Worm (Caenorhabditis elegans): ENCODE data around the gene msra-1.

The msra-1 gene

ce11 chrII:7325063-7325480 lies 38.8 kb downstream of the msra-1 start:
- TF ChIP-seq cog-1 (tag; optimal IDR thresholded peaks at IDR 0.05) = no peak
- TF ChIP-seq T22C8.4 (GFP tag; IDR thresholded peaks at IDR 0.05) = no peak
- no peak for TF ChIP-seq ref-1 (GFP tag; conservative IDR thresholded peaks at IDR 0.05)
- TF ChIP-seq ztf-23 (GFP tag; IDR thresholded peaks at IDR 0.05) = no peak
- TF ChIP-seq tab-1 (GFP tag; IDR thresholded peaks at IDR 0.05) = no peak
- TF ChIP-seq ztf-29 (GFP tag; IDR thresholded peaks at IDR 0.05) = no peak
- TF ChIP-seq flt-1 (GFP tag; IDR thresholded peaks at IDR 0.05) = no peak
- no peak for TF ChIP-seq klf-2 (GFP tag; conservative IDR thresholded peaks at IDR 0.05)
- TF ChIP-seq med-1 (GFP tag; optimal IDR thresholded peaks at IDR 0.05; ENCODE audit: insufficient read depth) = no peak

- no peak for TF ChIP-seq T22C8.4 (GFP tag; IDR thresholded peaks at IDR 0.05)
Observed at ce11 chrII:7323925-7324324, 39.9 kb downstream of the msra-1 start, which contains the start of gene F21D12.3. F21D12.3 (minus strand) TSS chrII:7324025.

- TF ChIP-seq ztf-29 (GFP tag; IDR thresholded peaks at IDR 0.05) (no peak), ztf-23 (GFP tag; IDR thresholded peaks at IDR 0.05) (no peak), tab-1 (GFP tag; IDR thresholded peaks at IDR 0.05) (no peak), ref-1 (GFP tag; conservative IDR thresholded peaks at IDR 0.05) (no peak), T22C8.4 (GFP tag; IDR thresholded peaks at IDR 0.05) (no peak), cog-1 (tag; optimal IDR thresholded peaks at IDR 0.05) (no peak), flt-1 (GFP tag; IDR thresholded peaks at IDR 0.05) (no peak), med-1 (GFP tag; optimal IDR thresholded peaks at IDR 0.05; ENCODE audit: insufficient read depth) (no peak), klf-2 (GFP tag; conservative IDR thresholded peaks at IDR 0.05) (no peak)
Observed at ce11 chrII:7323317-7323716, 40.5 kb downstream of the msra-1 start.

- no peak for TF ChIP-seq cog-1 (tag; optimal IDR thresholded peaks at IDR 0.05)
- no peak for TF ChIP-seq ztf-29 (GFP tag; IDR thresholded peaks at IDR 0.05)
- TF ChIP-seq T22C8.4 (GFP tag; IDR thresholded peaks at IDR 0.05) = no peak
- TF ChIP-seq ztf-23 (GFP tag; IDR thresholded peaks at IDR 0.05) = no peak
- no peak for TF ChIP-seq klf-2 (GFP tag; conservative IDR thresholded peaks at IDR 0.05)
- TF ChIP-seq med-1 (GFP tag; optimal IDR thresholded peaks at IDR 0.05; ENCODE audit: insufficient read depth) = no peak
Observed at ce11 chrII:7319471-7319870, 44.4 kb downstream of the msra-1 start.

- TF ChIP-seq med-1 (GFP tag; optimal IDR thresholded peaks at IDR 0.05; ENCODE audit: insufficient read depth) (no peak), tab-1 (GFP tag; IDR thresholded peaks at IDR 0.05) (no peak), T22C8.4 (GFP tag; IDR thresholded peaks at IDR 0.05) (no peak), klf-2 (GFP tag; conservative IDR thresholded peaks at IDR 0.05) (no peak), ztf-29 (GFP tag; IDR thresholded peaks at IDR 0.05) (no peak), ref-1 (GFP tag; conservative IDR thresholded peaks at IDR 0.05) (no peak), ztf-23 (GFP tag; IDR thresholded peaks at IDR 0.05) (no peak), flt-1 (GFP tag; IDR thresholded peaks at IDR 0.05) (no peak), cog-1 (tag; optimal IDR thresholded peaks at IDR 0.05) (no peak)
Observed at ce11 chrII:7317468-7317867, 46.4 kb downstream of the msra-1 start, which contains the start of gene F21D12.2. F21D12.2 (plus strand) TSS chrII:7317768.

- TF ChIP-seq ztf-29 (GFP tag; IDR thresholded peaks at IDR 0.05) (no peak), tab-1 (GFP tag; IDR thresholded peaks at IDR 0.05) (no peak), cog-1 (tag; optimal IDR thresholded peaks at IDR 0.05) (no peak), ref-1 (GFP tag; conservative IDR thresholded peaks at IDR 0.05) (no peak), klf-2 (GFP tag; conservative IDR thresholded peaks at IDR 0.05) (no peak), med-1 (GFP tag; optimal IDR thresholded peaks at IDR 0.05; ENCODE audit: insufficient read depth) (no peak), T22C8.4 (GFP tag; IDR thresholded peaks at IDR 0.05) (no peak)
Observed at ce11 chrII:7314083-7314482, 49.8 kb downstream of the msra-1 start, which contains the start of gene F45E12.6. F45E12.6 (minus strand) TSS chrII:7314183.
